Worm (Caenorhabditis elegans) whole organism, L4 larva: ENCODE data around the gene C48B4.6.

Source experiments
- D1046.2 ChIP-seq: fragments of 200-800 bp; sonication (Bioruptor generic); IDR thresholded peaks from 2 replicates; pipeline ENCODE4 v1.3.6; 2022; ENCODE audit warnings: missing genetic modification characterization, missing compliant biosample characterization
- F10B5.3 ChIP-seq: sonication (generic microtip); optimal IDR thresholded peaks from 2 replicates; lab custom pipeline; 2016; ENCODE audit warnings: mild to moderate bottlenecking, missing genetic modification characterization, missing compliant biosample characterization
- F49E8.2 ChIP-seq: sonication (generic microtip); optimal IDR thresholded peaks from 2 replicates; lab custom pipeline; 2016; ENCODE audit warnings: missing compliant biosample characterization, mild to moderate bottlenecking, missing genetic modification characterization, borderline replicate concordance
- Y5F2A.4 ChIP-seq: fragments of 200-800 bp; sonication (Bioruptor generic); optimal IDR thresholded peaks from 2 replicates; lab custom pipeline; 2018; ENCODE audit warnings: mild to moderate bottlenecking, missing genetic modification characterization, missing compliant biosample characterization
- aly-2 ChIP-seq: sonication (generic microtip); optimal IDR thresholded peaks from 2 replicates; lab custom pipeline; 2018; ENCODE audit warnings: missing biosample characterization, missing genetic modification characterization
- ama-1 ChIP-seq: fragments of 150-350 bp; optimal IDR thresholded peaks from 2 replicates; lab custom pipeline; 2014; ENCODE audit warnings: inconsistent platforms, mixed read lengths
- ceh-28 ChIP-seq: fragments of 150-350 bp; optimal IDR thresholded peaks from 2 replicates; lab custom pipeline; 2014; ENCODE audit warnings: missing biosample characterization, missing genetic modification reagents, missing genetic modification characterization
- ceh-62 ChIP-seq: sonication (generic microtip); optimal IDR thresholded peaks from 2 replicates; lab custom pipeline; 2017; ENCODE audit warnings: missing biosample characterization, missing genetic modification characterization
- ceh-82 ChIP-seq: sonication (generic microtip); optimal IDR thresholded peaks from 2 replicates; lab custom pipeline; 2017; ENCODE audit warnings: missing biosample characterization, missing genetic modification characterization
- daf-16 ChIP-seq, 3 experiments: sonication (generic microtip); optimal IDR thresholded peaks; 2 replicates each; lab custom pipeline; 2016 to 2017; ENCODE audit warnings: missing genetic modification characterization in 3 of 3, missing genetic modification reagents in 3 of 3, mild to moderate bottlenecking in 2 of 3, missing compliant biosample characterization in 2 of 3, missing biosample characterization in 1 of 3, moderate library complexity in 1 of 3
- daf-19 ChIP-seq: fragments of 200-800 bp; sonication (Bioruptor generic); conservative IDR thresholded peaks from 2 replicates; pipeline ENCODE4 v1.3.6; 2022; ENCODE audit warnings: missing genetic modification characterization, missing compliant biosample characterization
- daf-8 ChIP-seq: fragments of 200-800 bp; sonication (Bioruptor generic); IDR thresholded peaks from 2 replicates; pipeline ENCODE4 v1.3.6; 2022; ENCODE audit warnings: missing genetic modification characterization, missing compliant biosample characterization
- dmd-6 ChIP-seq: fragments of 200-800 bp; sonication (Bioruptor generic); IDR thresholded peaks from 2 replicates; pipeline ENCODE4 v1.3.6; 2022; ENCODE audit warnings: missing genetic modification reagents, missing genetic modification characterization, missing compliant biosample characterization
- duxl-1 ChIP-seq: sonication (generic microtip); optimal IDR thresholded peaks from 2 replicates; lab custom pipeline; 2016; ENCODE audit warnings: mild to moderate bottlenecking, missing genetic modification characterization, moderate library complexity, missing compliant biosample characterization; ENCODE audit not compliant: poor library complexity
- dve-1 ChIP-seq: sonication (generic microtip); optimal IDR thresholded peaks from 2 replicates; lab custom pipeline; 2017; ENCODE audit warnings: antibody characterized with exemption, mild to moderate bottlenecking, missing genetic modification characterization, missing compliant biosample characterization; ENCODE audit not compliant: insufficient read depth
- egl-43 ChIP-seq: fragments of 200-800 bp; sonication (Bioruptor generic); IDR thresholded peaks from 2 replicates; pipeline ENCODE4 v1.3.6; 2022; ENCODE audit warnings: missing genetic modification reagents, missing genetic modification characterization, missing compliant biosample characterization
- fkh-10 ChIP-seq: fragments of 150-350 bp; optimal IDR thresholded peaks from 2 replicates; lab custom pipeline; 2014; ENCODE audit warnings: missing biosample characterization, missing genetic modification reagents, missing genetic modification characterization
- lin-15B ChIP-seq: fragments of 150-350 bp; sonication (generic microtip); optimal IDR thresholded peaks from 3 replicates; lab custom pipeline; 2014; ENCODE audit warnings: missing biosample characterization, missing genetic modification characterization
- lin-38 ChIP-seq: fragments of 200-800 bp; sonication (Bioruptor generic); IDR thresholded peaks from 2 replicates; pipeline ENCODE4 v1.3.6; 2022; ENCODE audit warnings: missing genetic modification reagents, missing genetic modification characterization, missing compliant biosample characterization
- lir-3 ChIP-seq: sonication (generic microtip); optimal IDR thresholded peaks from 2 replicates; lab custom pipeline; 2016; ENCODE audit warnings: mild to moderate bottlenecking, missing genetic modification characterization, missing compliant biosample characterization
- madf-9 ChIP-seq: fragments of 200-800 bp; sonication (Bioruptor generic); conservative IDR thresholded peaks from 2 replicates; pipeline ENCODE4 v1.3.6; 2022; ENCODE audit warnings: missing genetic modification reagents, missing genetic modification characterization, missing compliant biosample characterization
- mdl-1 ChIP-seq, 2 experiments: fragments of 150-350 bp in 1 of 2; sonication (generic microtip) in 1 of 2; optimal IDR thresholded peaks; 2 replicates each; lab custom pipeline; 2014 to 2017; ENCODE audit warnings: missing biosample characterization in 2 of 2, missing genetic modification characterization in 2 of 2
- mxl-2 ChIP-seq: fragments of 200-800 bp; sonication (Bioruptor generic); conservative IDR thresholded peaks from 2 replicates; pipeline ENCODE4 v1.3.6; 2022; ENCODE audit warnings: missing genetic modification reagents, missing genetic modification characterization, missing compliant biosample characterization
- nhr-10 ChIP-seq: fragments of 150-350 bp; optimal IDR thresholded peaks from 2 replicates; lab custom pipeline; 2014; ENCODE audit warnings: missing biosample characterization, missing genetic modification characterization
- nhr-102 ChIP-seq: sonication (generic microtip); optimal IDR thresholded peaks from 2 replicates; lab custom pipeline; 2016; ENCODE audit warnings: mild to moderate bottlenecking, missing genetic modification characterization, moderate library complexity, missing compliant biosample characterization
- nhr-11 ChIP-seq: fragments of 150-350 bp; optimal IDR thresholded peaks from 2 replicates; lab custom pipeline; 2014; ENCODE audit warnings: missing biosample characterization, missing genetic modification characterization
- nhr-237 ChIP-seq: sonication (generic microtip); optimal IDR thresholded peaks from 2 replicates; lab custom pipeline; 2017; ENCODE audit warnings: missing biosample characterization, missing genetic modification characterization
- nhr-76 ChIP-seq: fragments of 150-350 bp; optimal IDR thresholded peaks from 2 replicates; lab custom pipeline; 2014; ENCODE audit warnings: missing biosample characterization, missing genetic modification characterization
- rbr-2 ChIP-seq: sonication (generic microtip); optimal IDR thresholded peaks from 2 replicates; lab custom pipeline; 2016; ENCODE audit warnings: missing genotype, missing genetic modification characterization, missing compliant biosample characterization
- skn-1 ChIP-seq: fragments of 150-350 bp; optimal IDR thresholded peaks from 2 replicates; lab custom pipeline; 2014; ENCODE audit warnings: missing biosample characterization, missing genetic modification characterization
- snpc-1.2 ChIP-seq: fragments of 200-800 bp; sonication (Bioruptor generic); IDR thresholded peaks from 2 replicates; pipeline ENCODE4 v1.3.6; 2022; ENCODE audit warnings: missing genetic modification reagents, missing genetic modification characterization, missing compliant biosample characterization
- tag-97 ChIP-seq: fragments of 200-800 bp; sonication (Bioruptor generic); IDR thresholded peaks from 2 replicates; pipeline ENCODE4 v1.3.6; 2022; ENCODE audit warnings: missing genetic modification characterization, missing compliant biosample characterization
- unc-130 ChIP-seq: sonication (generic microtip); optimal IDR thresholded peaks from 2 replicates; lab custom pipeline; 2016; ENCODE audit warnings: missing genetic modification reagents, missing genetic modification characterization, missing compliant biosample characterization
- vab-7 ChIP-seq: fragments of 200-800 bp; sonication (Bioruptor generic); IDR thresholded peaks from 2 replicates; pipeline ENCODE4 v1.3.6; 2022; ENCODE audit warnings: missing genetic modification reagents, missing genetic modification characterization, missing compliant biosample characterization
- ztf-11 ChIP-seq: fragments of 150-350 bp; optimal IDR thresholded peaks from 2 replicates; lab custom pipeline; 2014; ENCODE audit warnings: missing biosample characterization, missing genetic modification characterization

The C48B4.6 gene

ce11 chrIII:9565973-9566372 is 7.6 kb upstream of the C48B4.6 start, which contains the start of gene C48B4.11:
Gene C48B4.11, minus strand, starts transcription at chrIII:9566115.
- TF ChIP-seq dmd-6 (GFP tag; lab: Robert Waterston, UW) (no peak), skn-1 (tag; lab: Kevin White, UChicago) (no peak), aly-2 (tag; lab: Kevin White, UChicago) (no peak), mdl-1 (tag; optimal IDR thresholded peaks at IDR 0.05; lab: Kevin White, UChicago) (no peak), D1046.2 (no peak), mxl-2 (GFP tag; lab: Robert Waterston, UW) (no peak), nhr-237 (tag; lab: Kevin White, UChicago) (no peak), daf-16 (GFP tag; optimal IDR thresholded peaks at IDR 0.05; lab: Kevin White, UChicago) (no peak), daf-16 (tag; optimal IDR thresholded peaks at IDR 0.05; lab: Kevin White, UChicago) (no peak), ztf-11 (tag; lab: Kevin White, UChicago) (no peak), daf-19 (no peak), fkh-10 (GFP tag; lab: Kevin White, UChicago) (no peak), nhr-11 (no peak), ceh-82 (tag; lab: Kevin White, UChicago) (no peak), nhr-76 (tag; lab: Kevin White, UChicago) (no peak), egl-43 (GFP tag; lab: Robert Waterston, UW) (no peak), vab-7 (GFP tag; lab: Robert Waterston, UW) (no peak), F49E8.2 (tag; lab: Kevin White, UChicago) (no peak)
- TF ChIP-seq, all 104 proteins: peak for 0

DNA sequence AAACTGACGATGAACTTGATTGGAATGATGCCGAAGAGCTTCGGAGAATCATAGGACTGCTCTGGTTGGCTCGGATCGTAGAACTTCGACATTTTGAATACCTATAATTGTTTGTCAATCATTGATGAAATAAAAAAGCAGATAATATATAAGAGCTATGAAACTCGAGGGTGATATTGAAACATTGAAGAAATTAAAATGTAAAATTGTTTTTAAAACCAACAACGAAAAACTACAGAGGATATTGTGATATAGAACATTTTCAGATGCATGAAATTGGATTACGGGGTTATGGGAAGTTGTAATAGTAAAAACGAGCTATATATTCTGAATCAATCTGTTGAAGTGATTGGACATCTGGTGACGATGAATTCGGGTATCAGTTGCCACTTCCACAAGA is 6.0 kb upstream of the C48B4.6 start, which contains the start of gene C48B4.10:
C48B4.10 (minus strand) TSS at position 101 of the 400 bp plus-strand sequence.
- no peak for TF ChIP-seq ceh-62 (tag; lab: Kevin White, UChicago)
- TF ChIP-seq D1046.2, result no peak
- TF ChIP-seq lin-38, result no peak

ce11 chrIII:9563235-9563634 is 4.9 kb upstream of the C48B4.6 start, which contains the start of gene C48B4.9:
Gene C48B4.9, minus strand, starts transcription at chrIII:9563335.
- TF ChIP-seq lin-15B (tag; lab: Kevin White, UChicago) (no peak), Y5F2A.4 (GFP tag; lab: Kevin White, UChicago) (no peak), duxl-1 (tag; lab: Kevin White, UChicago) (no peak), dve-1 (tag; lab: Kevin White, UChicago) (no peak), F10B5.3 (tag; lab: Kevin White, UChicago) (no peak), snpc-1.2 (no peak), mxl-2 (GFP tag; lab: Robert Waterston, UW) (no peak), lir-3 (tag; lab: Kevin White, UChicago) (no peak), fkh-10 (GFP tag; lab: Kevin White, UChicago) (no peak), aly-2 (tag; lab: Kevin White, UChicago) (no peak), nhr-102 (tag; lab: Kevin White, UChicago) (no peak), rbr-2 (tag; lab: Kevin White, UChicago) (no peak), tag-97 (GFP tag; lab: Robert Waterston, UW) (no peak), ceh-28 (tag; lab: Kevin White, UChicago) (no peak), dmd-6 (GFP tag; lab: Robert Waterston, UW) (no peak)

- TF ChIP-seq unc-130 (GFP tag; lab: Kevin White, UChicago) (no peak), daf-8 (GFP tag; lab: Robert Waterston, UW) (no peak), aly-2 (tag; lab: Kevin White, UChicago) (no peak), rbr-2 (tag; lab: Kevin White, UChicago) (no peak), ama-1 (lab: Kevin White, UChicago) (no peak), madf-9 (GFP tag; lab: Robert Waterston, UW) (no peak), skn-1 (tag; lab: Kevin White, UChicago) (no peak), nhr-10 (no peak)
These were observed 2.8 kb upstream of the C48B4.6 start, which contains the start of gene C48B4.8 for ce11 chrIII:9561158-9561557. Gene C48B4.8, minus strand, starts transcription at chrIII:9561258.
